Fruit fly (Drosophila melanogaster) whole organism, embryonic: Measurements from ENCODE around the gene CG2147.

ENCODE experiments used
- Blimp-1 ChIP-seq: fragments of 200-800 bp; sonication (Bioruptor generic); optimal IDR thresholded peaks from 3 replicates; lab custom pipeline; 2018; ENCODE audit warnings: missing biosample characterization, missing genetic modification characterization, mild to moderate bottlenecking, moderate library complexity, missing genetic modification reagents
- CG11093 ChIP-seq: fragments of 200-800 bp; sonication (Bioruptor generic); IDR thresholded peaks from 3 replicates; pipeline ENCODE4 v1.3.6; 2022; ENCODE audit warnings: missing biosample characterization, missing genetic modification characterization
- CG12071 ChIP-seq: fragments of 200-800 bp; sonication (Bioruptor generic); optimal IDR thresholded peaks from 3 replicates; lab custom pipeline; 2018; ENCODE audit warnings: missing biosample characterization, mild to moderate bottlenecking, missing genetic modification characterization
- CG12219 ChIP-seq: fragments of 200-800 bp; sonication (Bioruptor generic); optimal IDR thresholded peaks from 3 replicates; lab custom pipeline; 2018; ENCODE audit warnings: missing biosample characterization, mild to moderate bottlenecking, missing genetic modification characterization
- CG14050 ChIP-seq: fragments of 200-800 bp; sonication (Bioruptor generic); IDR thresholded peaks from 3 replicates; pipeline ENCODE4 v1.3.6; 2022; ENCODE audit warnings: missing biosample characterization, missing genetic modification characterization
- CG1602 ChIP-seq: fragments of 200-800 bp; sonication (Bioruptor generic); optimal IDR thresholded peaks from 3 replicates; lab custom pipeline; 2016; ENCODE audit warnings: missing biosample characterization, missing genetic modification characterization
- CG18011 ChIP-seq: fragments of 200-800 bp; sonication (Bioruptor generic); optimal IDR thresholded peaks from 2 replicates; lab custom pipeline; 2017; ENCODE audit warnings: missing biosample characterization, missing genetic modification characterization, mild to moderate bottlenecking, moderate library complexity, missing genotype
- CG6254 ChIP-seq: fragments of 200-800 bp; sonication (Bioruptor generic); optimal IDR thresholded peaks from 3 replicates; lab custom pipeline; 2017; ENCODE audit warnings: mild to moderate bottlenecking, missing biosample characterization, missing genetic modification reagents, missing genetic modification characterization
- CG6654 ChIP-seq: fragments of 200-800 bp; sonication (Bioruptor generic); optimal IDR thresholded peaks from 2 replicates; lab custom pipeline; 2017; ENCODE audit warnings: missing biosample characterization, mild to moderate bottlenecking, missing genetic modification characterization
- CG6791 ChIP-seq: fragments of 200-800 bp; sonication (Bioruptor generic); IDR thresholded peaks from 3 replicates; pipeline ENCODE4 v1.3.6; 2022; ENCODE audit warnings: missing biosample characterization, missing genetic modification characterization; ENCODE audit not compliant: partially characterized antibody
- CG7786 ChIP-seq: fragments of 200-800 bp; sonication (Bioruptor generic); optimal IDR thresholded peaks from 2 replicates; lab custom pipeline; 2016; ENCODE audit warnings: missing biosample characterization, missing genetic modification characterization
- CG8281 ChIP-seq: fragments of 200-800 bp; sonication (Bioruptor generic); optimal IDR thresholded peaks from 2 replicates; lab custom pipeline; 2018; ENCODE audit warnings: missing biosample characterization, mild to moderate bottlenecking, missing genetic modification characterization, moderate library complexity
- CG9727 ChIP-seq: fragments of 200-800 bp; sonication (Bioruptor generic); optimal IDR thresholded peaks from 3 replicates; lab custom pipeline; 2017; ENCODE audit warnings: missing biosample characterization, mild to moderate bottlenecking, missing genetic modification characterization
- Doc2 ChIP-seq: fragments of 200-800 bp; sonication (Bioruptor generic); IDR thresholded peaks from 2 replicates; pipeline ENCODE4 v1.3.6; 2022; ENCODE audit warnings: missing biosample characterization, missing genetic modification characterization
- Dp ChIP-seq: fragments of 200-800 bp; sonication (Bioruptor generic); optimal IDR thresholded peaks from 2 replicates; lab custom pipeline; 2018; ENCODE audit warnings: missing biosample characterization, mild to moderate bottlenecking, missing genetic modification characterization, moderate library complexity
- Elba2 ChIP-seq: fragments of 200-800 bp; sonication (Bioruptor generic); optimal IDR thresholded peaks from 3 replicates; lab custom pipeline; 2016; ENCODE audit warnings: missing biosample characterization, missing genetic modification characterization
- Ets97D ChIP-seq: fragments of 200-800 bp; sonication (Bioruptor generic); optimal IDR thresholded peaks from 3 replicates; lab custom pipeline; 2016; ENCODE audit warnings: missing biosample characterization, missing genetic modification characterization
- Fer1 ChIP-seq: fragments of 200-800 bp; sonication (Bioruptor generic); optimal IDR thresholded peaks from 2 replicates; lab custom pipeline; 2017; ENCODE audit warnings: missing biosample characterization, mild to moderate bottlenecking, missing genetic modification characterization
- Hr3 ChIP-seq: fragments of 200-800 bp; sonication (Bioruptor generic); optimal IDR thresholded peaks from 3 replicates; lab custom pipeline; 2016; ENCODE audit warnings: missing biosample characterization, missing genetic modification characterization
- Hr51 ChIP-seq, 2 experiments: fragments of 200-800 bp; sonication (Bioruptor generic); optimal IDR thresholded peaks; 2 replicates in 1 of 2; 3 replicates in 1 of 2; lab custom pipeline; 2016 to 2018; ENCODE audit warnings: missing biosample characterization in 2 of 2, missing genetic modification characterization in 2 of 2, mild to moderate bottlenecking in 1 of 2, moderate library complexity in 1 of 2
- Hr78 ChIP-seq, 2 experiments: fragments of 200-800 bp in 1 of 2; fragments of >200 bp in 1 of 2; sonication (Bioruptor generic) in 1 of 2; optimal IDR thresholded peaks; 2 replicates each; lab custom pipeline; 2017 to 2019; ENCODE audit warnings: missing biosample characterization in 2 of 2, missing genetic modification characterization in 2 of 2, mild to moderate bottlenecking in 1 of 2, moderate library complexity in 1 of 2
- Lpt ChIP-seq: fragments of >200 bp; optimal IDR thresholded peaks from 2 replicates; lab custom pipeline; 2018; ENCODE audit warnings: missing biosample characterization, missing genetic modification characterization
- Nf-YB ChIP-seq: fragments of 200-800 bp; sonication (Bioruptor generic); optimal IDR thresholded peaks from 3 replicates; lab custom pipeline; 2019; ENCODE audit warnings: missing biosample characterization, mild to moderate bottlenecking, missing genetic modification characterization, moderate library complexity
- Nf-YC ChIP-seq: fragments of 200-800 bp; optimal IDR thresholded peaks from 3 replicates; lab custom pipeline; 2019; ENCODE audit warnings: missing biosample characterization, mild to moderate bottlenecking, missing genetic modification characterization, moderate library complexity
- Opbp ChIP-seq: fragments of 200-800 bp; sonication (Bioruptor generic); IDR thresholded peaks from 3 replicates; pipeline ENCODE4 v1.3.6; 2022; ENCODE audit warnings: missing biosample characterization, missing genetic modification characterization; ENCODE audit not compliant: partially characterized antibody
- PHDP ChIP-seq: fragments of 200-800 bp; sonication (Bioruptor generic); optimal IDR thresholded peaks from 3 replicates; lab custom pipeline; 2018; ENCODE audit warnings: missing biosample characterization, mild to moderate bottlenecking, missing genetic modification characterization, moderate library complexity
- Pdp1 ChIP-seq, 2 experiments: fragments of 200-800 bp; sonication (Bioruptor generic); optimal IDR thresholded peaks; 3 replicates each; lab custom pipeline; 2016; ENCODE audit warnings: missing biosample characterization in 2 of 2, missing genetic modification characterization in 2 of 2, mild to moderate bottlenecking in 1 of 2, moderate library complexity in 1 of 2
- TFAM ChIP-seq: fragments of 200-800 bp; sonication (Bioruptor generic); optimal IDR thresholded peaks from 2 replicates; lab custom pipeline; 2017; ENCODE audit warnings: missing biosample characterization, missing genetic modification characterization, inconsistent platforms
- Trl ChIP-seq, 3 experiments: fragments of >200 bp in 2 of 3; fragments of 200-800 bp in 1 of 3; sonication (Bioruptor generic) in 1 of 3; optimal IDR thresholded peaks; 2 replicates in 1 of 3; 3 replicates in 2 of 3; lab custom pipeline; 2016 to 2017; ENCODE audit warnings: missing biosample characterization in 1 of 3, missing genetic modification characterization in 1 of 3
- ab ChIP-seq: fragments of 200-800 bp; sonication (Bioruptor generic); optimal IDR thresholded peaks from 2 replicates; lab custom pipeline; 2016; ENCODE audit warnings: missing biosample characterization, missing genetic modification characterization
- bcd ChIP-seq: fragments of 200-800 bp; sonication (Bioruptor generic); optimal IDR thresholded peaks from 2 replicates; lab custom pipeline; 2017; ENCODE audit warnings: missing biosample characterization, mild to moderate bottlenecking, missing genetic modification characterization
- ci ChIP-seq: fragments of 200-800 bp; sonication (Bioruptor generic); IDR thresholded peaks from 3 replicates; pipeline ENCODE4 v1.3.6; 2022; ENCODE audit warnings: missing biosample characterization, missing genetic modification characterization
- corto ChIP-seq: fragments of 200-800 bp; sonication (Bioruptor generic); optimal IDR thresholded peaks from 2 replicates; lab custom pipeline; 2016; ENCODE audit warnings: missing biosample characterization, mild to moderate bottlenecking, missing genetic modification characterization, moderate library complexity
- crol ChIP-seq: fragments of 200-800 bp; sonication (Bioruptor generic); IDR thresholded peaks from 2 replicates; pipeline ENCODE4 v1.3.6; 2022; ENCODE audit warnings: missing biosample characterization, missing genetic modification characterization
- cwo ChIP-seq: fragments of 200-800 bp; sonication (Bioruptor generic); optimal IDR thresholded peaks from 3 replicates; lab custom pipeline; 2017; ENCODE audit warnings: missing biosample characterization, missing genetic modification characterization, mild to moderate bottlenecking, moderate library complexity, missing genetic modification reagents
- dan ChIP-seq: fragments of 200-800 bp; sonication (Bioruptor generic); IDR thresholded peaks from 2 replicates; pipeline ENCODE4 v1.3.6; 2022; ENCODE audit warnings: missing biosample characterization, missing genetic modification characterization
- dm ChIP-seq: fragments of 200-800 bp; sonication (Bioruptor generic); optimal IDR thresholded peaks from 3 replicates; lab custom pipeline; 2016; ENCODE audit warnings: missing biosample characterization, missing genetic modification characterization
- gcm2 ChIP-seq: fragments of 200-800 bp; sonication (Bioruptor generic); optimal IDR thresholded peaks from 2 replicates; lab custom pipeline; 2016; ENCODE audit warnings: missing biosample characterization, missing genetic modification characterization
- gro ChIP-seq: fragments of 200-800 bp; sonication (Bioruptor generic); optimal IDR thresholded peaks from 2 replicates; lab custom pipeline; 2016; ENCODE audit warnings: missing biosample characterization, missing genetic modification characterization
- kay ChIP-seq: fragments of 200-800 bp; sonication (Bioruptor generic); optimal IDR thresholded peaks from 2 replicates; lab custom pipeline; 2016; ENCODE audit warnings: missing biosample characterization, missing genetic modification characterization
- kni ChIP-seq: fragments of 200-800 bp; sonication (Bioruptor generic); optimal IDR thresholded peaks from 3 replicates; lab custom pipeline; 2017; ENCODE audit warnings: mild to moderate bottlenecking, missing biosample characterization, missing genetic modification reagents, missing genetic modification characterization
- lmd ChIP-seq: fragments of 200-800 bp; sonication (Bioruptor generic); IDR thresholded peaks from 2 replicates; pipeline ENCODE4 v1.3.6; 2022; ENCODE audit warnings: missing biosample characterization, missing genetic modification characterization
- p53 ChIP-seq: fragments of 200-800 bp; sonication (Bioruptor generic); optimal IDR thresholded peaks from 2 replicates; lab custom pipeline; 2016; ENCODE audit warnings: missing biosample characterization, missing genetic modification characterization
- rib ChIP-seq: fragments of 200-800 bp; sonication (Bioruptor generic); IDR thresholded peaks from 2 replicates; pipeline ENCODE4 v1.3.6; 2022; ENCODE audit warnings: missing biosample characterization, missing genetic modification characterization
- ro ChIP-seq: fragments of 200-800 bp; sonication (Bioruptor generic); IDR thresholded peaks from 2 replicates; pipeline ENCODE4 v1.3.6; 2022; ENCODE audit warnings: missing biosample characterization, missing genetic modification characterization
- seq ChIP-seq: fragments of 200-800 bp; sonication (Bioruptor generic); IDR thresholded peaks from 2 replicates; pipeline ENCODE4 v1.3.6; 2022; ENCODE audit warnings: missing biosample characterization, missing genetic modification characterization
- tup ChIP-seq: fragments of 200-800 bp; sonication (Bioruptor generic); optimal IDR thresholded peaks from 2 replicates; lab custom pipeline; 2016; ENCODE audit warnings: missing biosample characterization, mild to moderate bottlenecking, missing genetic modification characterization, moderate library complexity

The CG2147 gene

dm6 chrX:8198935-8199580 lies 41.4 kb upstream of the CG2147 start (continued):
- peak; percentile 46; the same call in 1 of the 3 replicates for TF ChIP-seq ci (GFP tag; lab: Robert Waterston, UW)
- no peak for TF ChIP-seq rib (GFP tag; lab: Robert Waterston, UW)
- no peak for TF ChIP-seq CG18011 (GFP tag; lab: Kevin White, UChicago)
- TF ChIP-seq CG9727 (GFP tag; lab: Kevin White, UChicago): no peak
- TF ChIP-seq Nf-YC (tag; lab: Kevin White, UChicago): peak; percentile 30
- no peak for TF ChIP-seq ab
- TF ChIP-seq CG6791 (GFP tag; lab: Robert Waterston, UW): no peak
- no peak for TF ChIP-seq gro (GFP tag; lab: Kevin White, UChicago)
- TF ChIP-seq kni (GFP tag; lab: Kevin White, UChicago): peak; percentile 33
- no peak for TF ChIP-seq seq (GFP tag; lab: Robert Waterston, UW)
- TF ChIP-seq kay (GFP tag; lab: Kevin White, UChicago): peak; percentile 37
- TF ChIP-seq Dp: no peak
- no peak for TF ChIP-seq Doc2 (GFP tag; lab: Robert Waterston, UW)
- no peak for TF ChIP-seq tup (GFP tag; lab: Kevin White, UChicago)
- TF ChIP-seq bcd: no peak

- no peak for TF ChIP-seq CG11093
- peak; percentile 24; the same call in 1 of the 2 replicates for TF ChIP-seq lmd (GFP tag; lab: Robert Waterston, UW)
- TF ChIP-seq CG7786 (GFP tag; lab: Kevin White, UChicago): no peak
- TF ChIP-seq dm: no peak
- TF ChIP-seq crol (GFP tag; lab: Robert Waterston, UW): peak; percentile 62; the same call in 1 of the 2 replicates
- peak; percentile 29 for TF ChIP-seq Blimp-1 (GFP tag; lab: Kevin White, UChicago)
- peak; percentile 10 for TF ChIP-seq Hr3 (GFP tag; lab: Kevin White, UChicago)
- no peak for TF ChIP-seq Elba2
- TF ChIP-seq Lpt (GFP tag; lab: Kevin White, UChicago): no peak
- TF ChIP-seq corto (GFP tag; lab: Kevin White, UChicago): no peak
- TF ChIP-seq Opbp (GFP tag; lab: Robert Waterston, UW): no peak
- TF ChIP-seq CG14050: no peak
- TF ChIP-seq Pdp1 (GFP tag; optimal IDR thresholded peaks at IDR 0.05; lab: Kevin White, UChicago): peak in 1 of 2 experiments; percentile 21
- TF ChIP-seq CG12219: no peak
- peak; percentile 23 for TF ChIP-seq PHDP (tag; lab: Kevin White, UChicago)
- no peak for TF ChIP-seq CG6254 (GFP tag; lab: Kevin White, UChicago)
- TF ChIP-seq gcm2: no peak
- TF ChIP-seq cwo: peak; percentile 43
- no peak for TF ChIP-seq CG8281
- TF ChIP-seq Nf-YB (GFP tag; lab: Kevin White, UChicago): no peak
- TF ChIP-seq Trl (optimal IDR thresholded peaks at IDR 0.05; lab: Kevin White, UChicago): no peak
- TF ChIP-seq Trl (GFP tag; optimal IDR thresholded peaks at IDR 0.05; lab: Kevin White, UChicago): no peak
- peak in 1 of 2 experiments; percentile 56 for TF ChIP-seq Hr51 (GFP tag; optimal IDR thresholded peaks at IDR 0.05; lab: Kevin White, UChicago)
- no peak for TF ChIP-seq p53
- TF ChIP-seq CG12071 (GFP tag; lab: Kevin White, UChicago): no peak
- TF ChIP-seq CG6654: no peak
- no peak for TF ChIP-seq TFAM (GFP tag; lab: Kevin White, UChicago)
- TF ChIP-seq Hr78 (GFP tag; optimal IDR thresholded peaks at IDR 0.05; lab: Kevin White, UChicago): no peak
- peak; percentile 26 for TF ChIP-seq Fer1 (GFP tag; lab: Kevin White, UChicago)
- no peak for TF ChIP-seq CG1602 (GFP tag; lab: Kevin White, UChicago)
- TF ChIP-seq ro (GFP tag; lab: Robert Waterston, UW): no peak
- TF ChIP-seq dan (GFP tag; lab: Robert Waterston, UW): no peak
- no peak for TF ChIP-seq Ets97D (GFP tag; lab: Kevin White, UChicago)
These were observed 37.6 kb upstream of the CG2147 start for dm6 chrX:8202724-8203362.
